In the genomic region with DNA sequence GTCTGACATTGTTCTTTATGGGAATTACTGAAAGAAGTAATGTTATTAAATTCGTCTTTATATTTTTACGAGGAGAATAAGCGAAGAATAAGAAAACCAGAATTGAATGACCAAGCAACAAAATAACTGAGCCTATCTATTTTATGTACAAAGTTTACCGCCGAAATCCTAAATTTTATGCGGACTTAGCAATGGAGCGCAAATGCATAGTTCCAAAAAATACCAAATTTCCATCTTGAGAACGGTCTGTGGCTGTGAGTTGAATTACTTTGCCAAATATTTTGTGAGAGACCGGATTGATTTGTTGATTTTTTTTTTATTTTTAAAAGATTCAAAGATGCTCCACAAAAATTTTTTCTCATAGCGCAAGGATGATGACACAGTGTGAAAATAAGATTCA, we compare ENCODE assay signal across 2 worm cellular contexts.
TF ChIP-seq lines count a peak whose summit lies in the region.

A gene (minus strand): TSS at position 27 of the 400 bp plus-strand sequence.

TF ChIP-seq in whole organism, L4 larva, 104 proteins besides CTCF, POLR2A, EP300 and RAD21:
- TF ChIP-seq nhr-6 (tag; optimal IDR thresholded peaks at IDR 0.05; lab: Kevin White, UChicago), result no peak
- TF ChIP-seq sdz-12 (GFP tag; optimal IDR thresholded peaks at IDR 0.05; lab: Kevin White, UChicago), result no peak
- TF ChIP-seq zag-1 (tag; optimal IDR thresholded peaks at IDR 0.05; lab: Kevin White, UChicago), result no peak
- no peak for TF ChIP-seq zfp-3 (GFP tag; conservative IDR thresholded peaks at IDR 0.05; lab: Robert Waterston, UW)
- peak; percentile 70 for TF ChIP-seq lin-38 (GFP tag; IDR thresholded peaks at IDR 0.05; lab: Robert Waterston, UW)

TF ChIP-seq in whole organism, young adult, 124 proteins besides CTCF, POLR2A, EP300 and RAD21:
- TF ChIP-seq cebp-1 (GFP tag; IDR thresholded peaks at IDR 0.05; lab: Robert Waterston, UW) (no peak), cebp-1 (tag; optimal IDR thresholded peaks at IDR 0.05; lab: Kevin White, UChicago) (no peak), mcd-1 (GFP tag; IDR thresholded peaks at IDR 0.05; lab: Robert Waterston, UW) (peak; percentile 41; the same call in 1 of the 2 replicates)
